Fruit fly (Drosophila melanogaster): ENCODE results near the gene CG1647.

Gene CG1647

dm6 chr3R:28844611-28845376 lies 24.8 kb downstream of the CG1647 start, which contains the start of the genes Apc and spg (continued):
- TF ChIP-seq CG34422 (GFP tag; IDR thresholded peaks at IDR 0.05), result peak; percentile 60; the same call in 1 of the 3 replicates
- TF ChIP-seq chif (GFP tag; optimal IDR thresholded peaks at IDR 0.05), result peak in 1 of 2 experiments; percentile 7
- peak; percentile 41 for TF ChIP-seq CG18619 (GFP tag; optimal IDR thresholded peaks at IDR 0.05)
- 0 out of 3 replicates have a peak, but pooled peaks have one; percentile 35 for TF ChIP-seq gce (GFP tag; IDR thresholded peaks at IDR 0.05)
- TF ChIP-seq CG17612 (GFP tag; IDR thresholded peaks at IDR 0.05), result no peak
- no peak for TF ChIP-seq D (optimal IDR thresholded peaks at IDR 0.05)
- no peak for TF ChIP-seq D (GFP tag; optimal IDR thresholded peaks at IDR 0.05)
- TF ChIP-seq mld (GFP tag; IDR thresholded peaks at IDR 0.05; ENCODE audit: partially characterized antibody), result 0 out of 3 replicates have a peak, but pooled peaks have one; percentile 19
- TF ChIP-seq NFAT (GFP tag; IDR thresholded peaks at IDR 0.05), result no peak
- peak; percentile 15 for TF ChIP-seq gcm (GFP tag; optimal IDR thresholded peaks at IDR 0.05)
- peak; percentile 49; the same call in 1 of the 2 replicates for TF ChIP-seq CG14014 (GFP tag; IDR thresholded peaks at IDR 0.05)
- peak; percentile 20 for TF ChIP-seq CG9727 (GFP tag; optimal IDR thresholded peaks at IDR 0.05)
- TF ChIP-seq CG13894 (tag; optimal IDR thresholded peaks at IDR 0.05), result peak; percentile 33
- TF ChIP-seq CG7839 (tag; optimal IDR thresholded peaks at IDR 0.05), result peak; percentile 8
- TF ChIP-seq tup (GFP tag; optimal IDR thresholded peaks at IDR 0.05), result no peak
- TF ChIP-seq CG1602 (GFP tag; optimal IDR thresholded peaks at IDR 0.05), result no peak
- no peak for TF ChIP-seq maf-S (GFP tag; optimal IDR thresholded peaks at IDR 0.05)
- 0 out of 2 replicates have a peak, but pooled peaks have one; percentile 4 for TF ChIP-seq CG17328 (GFP tag; IDR thresholded peaks at IDR 0.05)
- peak; percentile 7 for TF ChIP-seq bcd (GFP tag; optimal IDR thresholded peaks at IDR 0.05)
- TF ChIP-seq gem (tag; optimal IDR thresholded peaks at IDR 0.05), result peak; percentile 50
- TF ChIP-seq Neu2 (GFP tag; optimal IDR thresholded peaks at IDR 0.05; ENCODE audit: borderline replicate concordance), result no peak
- TF ChIP-seq HHEX (GFP tag; optimal IDR thresholded peaks at IDR 0.05), result peak; percentile 42
- TF ChIP-seq CG11723 (GFP tag; optimal IDR thresholded peaks at IDR 0.05), result peak; percentile 51
- no peak for TF ChIP-seq luna (GFP tag; optimal IDR thresholded peaks at IDR 0.05)
- TF ChIP-seq bab2 (GFP tag; optimal IDR thresholded peaks at IDR 0.05), result peak; percentile 64
- no peak for TF ChIP-seq pan (optimal IDR thresholded peaks at IDR 0.05)
- TF ChIP-seq pan (GFP tag; optimal IDR thresholded peaks at IDR 0.05 in 1 of 2, IDR thresholded peaks at IDR 0.05 in 1 of 2), result peak in 1 of 2 experiments; percentile 53
- TF ChIP-seq Oaz (GFP tag; IDR thresholded peaks at IDR 0.05), result no peak
- peak; percentile 91 for TF ChIP-seq Med (GFP tag)
- TF ChIP-seq zen (tag; optimal IDR thresholded peaks at IDR 0.05), result no peak
- TF ChIP-seq Dfd (GFP tag; optimal IDR thresholded peaks at IDR 0.05), result no peak
- TF ChIP-seq ac (GFP tag; optimal IDR thresholded peaks at IDR 0.05), result peak; percentile 8
- TF ChIP-seq CG15601 (tag; optimal IDR thresholded peaks at IDR 0.05), result peak; percentile 27
- TF ChIP-seq vvl (GFP tag; IDR thresholded peaks at IDR 0.05), result peak; percentile 40
- TF ChIP-seq ap (GFP tag; IDR thresholded peaks at IDR 0.05), result no peak
- no peak for TF ChIP-seq hth (optimal IDR thresholded peaks at IDR 0.05)
- TF ChIP-seq nmo (GFP tag; optimal IDR thresholded peaks at IDR 0.05), result peak; percentile 71
- peak; percentile 39; the same call in 1 of the 3 replicates for TF ChIP-seq CG6791 (GFP tag; IDR thresholded peaks at IDR 0.05; ENCODE audit: partially characterized antibody)
- TF ChIP-seq CG31388 (GFP tag; optimal IDR thresholded peaks at IDR 0.05), result no peak
- TF ChIP-seq CG4282 (GFP tag; optimal IDR thresholded peaks at IDR 0.05), result no peak
- TF ChIP-seq CG10321 (GFP tag; IDR thresholded peaks at IDR 0.05), result 0 out of 2 replicates have a peak, but pooled peaks have one; percentile 5
- peak; percentile 23 for TF ChIP-seq CG17385 (GFP tag; optimal IDR thresholded peaks at IDR 0.05)
- no peak for TF ChIP-seq eve (GFP tag; optimal IDR thresholded peaks at IDR 0.05)
- TF ChIP-seq CG3847 (GFP tag; IDR thresholded peaks at IDR 0.05), result peak; percentile 71
- TF ChIP-seq sim (GFP tag; IDR thresholded peaks at IDR 0.05), result no peak
- peak; percentile 89 for TF ChIP-seq CG15479 (GFP tag; optimal IDR thresholded peaks at IDR 0.05)
- peak; percentile 62 for TF ChIP-seq MBD-R2 (GFP tag; IDR thresholded peaks at IDR 0.05)
- no peak for TF ChIP-seq z (GFP tag; IDR thresholded peaks at IDR 0.05)
- no peak for TF ChIP-seq Dip3 (GFP tag; optimal IDR thresholded peaks at IDR 0.05)
- TF ChIP-seq her (GFP tag; optimal IDR thresholded peaks at IDR 0.05), result peak; percentile 34
